Fruit fly (Drosophila melanogaster) whole organism, embryonic: Measurements from ENCODE around the gene kel.

Experiments
- Abd-B ChIP-seq: fragments of 200-800 bp; sonication (Bioruptor generic); optimal IDR thresholded peaks from 2 replicates; lab custom pipeline; 2018; ENCODE audit warnings: missing biosample characterization, mild to moderate bottlenecking, missing genetic modification characterization, moderate library complexity
- CG11560 ChIP-seq: fragments of 200-800 bp; sonication (Bioruptor generic); IDR thresholded peaks from 3 replicates; pipeline ENCODE4 v1.3.6; 2022; ENCODE audit warnings: missing biosample characterization, missing genetic modification characterization
- CG12104 ChIP-seq: fragments of 200-800 bp; sonication (Bioruptor generic); optimal IDR thresholded peaks from 3 replicates; lab custom pipeline; 2016; ENCODE audit warnings: missing biosample characterization, missing genetic modification characterization
- CG12299 ChIP-seq: fragments of 200-800 bp; sonication (Bioruptor generic); optimal IDR thresholded peaks from 2 replicates; lab custom pipeline; 2018; ENCODE audit warnings: missing biosample characterization, mild to moderate bottlenecking, missing genetic modification characterization
- CG14441 ChIP-seq: fragments of 200-800 bp; sonication (Bioruptor generic); IDR thresholded peaks from 2 replicates; pipeline ENCODE4 v1.3.6; 2022; ENCODE audit warnings: missing biosample characterization, missing genetic modification characterization
- CG15011 ChIP-seq: fragments of 200-800 bp; sonication (Bioruptor generic); optimal IDR thresholded peaks from 3 replicates; lab custom pipeline; 2018; ENCODE audit warnings: missing biosample characterization, mild to moderate bottlenecking, missing genetic modification characterization
- CG15073 ChIP-seq: fragments of 200-800 bp; sonication (Bioruptor generic); optimal IDR thresholded peaks from 2 replicates; lab custom pipeline; 2016; ENCODE audit warnings: missing biosample characterization, missing genetic modification characterization
- CG18599 ChIP-seq: fragments of 200-800 bp; sonication (Bioruptor generic); optimal IDR thresholded peaks from 3 replicates; lab custom pipeline; 2017; ENCODE audit warnings: missing biosample characterization, missing genetic modification characterization, mild to moderate bottlenecking, moderate library complexity, missing genetic modification reagents
- CG18619 ChIP-seq: fragments of 200-800 bp; sonication (Bioruptor generic); optimal IDR thresholded peaks from 3 replicates; lab custom pipeline; 2017; ENCODE audit warnings: missing biosample characterization, mild to moderate bottlenecking, missing genetic modification characterization
- CG2875 ChIP-seq: fragments of 200-800 bp; sonication (Bioruptor generic); optimal IDR thresholded peaks from 2 replicates; lab custom pipeline; 2017; ENCODE audit warnings: missing biosample characterization, mild to moderate bottlenecking, missing genetic modification characterization, missing genetic modification reagents
- CG30403 ChIP-seq: fragments of 200-800 bp; sonication (Bioruptor generic); optimal IDR thresholded peaks from 3 replicates; lab custom pipeline; 2016; ENCODE audit warnings: missing biosample characterization, missing genetic modification characterization
- CG33557 ChIP-seq: fragments of 200-800 bp; sonication (Bioruptor generic); optimal IDR thresholded peaks from 2 replicates; lab custom pipeline; 2019; ENCODE audit warnings: missing biosample characterization, mild to moderate bottlenecking, missing genetic modification characterization, moderate library complexity
- CG7357 ChIP-seq: fragments of 200-800 bp; sonication (Bioruptor generic); IDR thresholded peaks from 3 replicates; pipeline ENCODE4 v1.3.6; 2022; ENCODE audit warnings: missing biosample characterization, missing genetic modification characterization
- CG9609 ChIP-seq: fragments of 200-800 bp; sonication (Bioruptor generic); optimal IDR thresholded peaks from 3 replicates; lab custom pipeline; 2016; ENCODE audit warnings: missing biosample characterization, missing genetic modification characterization
- CoRest ChIP-seq: fragments of 200-800 bp; sonication (Bioruptor generic); optimal IDR thresholded peaks from 3 replicates; lab custom pipeline; 2018; ENCODE audit warnings: missing biosample characterization, mild to moderate bottlenecking, missing genetic modification characterization, moderate library complexity
- Dad ChIP-seq: fragments of 200-800 bp; sonication (Bioruptor generic); optimal IDR thresholded peaks from 3 replicates; lab custom pipeline; 2016; ENCODE audit warnings: missing biosample characterization, missing genetic modification characterization
- Eip74EF ChIP-seq, 2 experiments: fragments of 200-800 bp in 1 of 2; fragments of >200 bp in 1 of 2; sonication (Bioruptor generic) in 1 of 2; optimal IDR thresholded peaks; 2 replicates each; lab custom pipeline; 2017 to 2019; ENCODE audit warnings: missing biosample characterization in 2 of 2, missing genetic modification characterization in 2 of 2, mild to moderate bottlenecking in 1 of 2, moderate library complexity in 1 of 2
- Fer1 ChIP-seq: fragments of 200-800 bp; sonication (Bioruptor generic); optimal IDR thresholded peaks from 2 replicates; lab custom pipeline; 2017; ENCODE audit warnings: missing biosample characterization, mild to moderate bottlenecking, missing genetic modification characterization
- Fer3 ChIP-seq: fragments of 200-800 bp; sonication (Bioruptor generic); optimal IDR thresholded peaks from 2 replicates; lab custom pipeline; 2018; ENCODE audit warnings: missing biosample characterization, mild to moderate bottlenecking, missing genetic modification characterization, moderate library complexity
- HLH4C ChIP-seq: fragments of 200-800 bp; sonication (Bioruptor generic); IDR thresholded peaks from 3 replicates; pipeline ENCODE4 v1.3.6; 2022; ENCODE audit warnings: missing biosample characterization, missing genetic modification characterization; ENCODE audit not compliant: partially characterized antibody
- Hmr ChIP-seq: fragments of 200-800 bp; sonication (Bioruptor generic); optimal IDR thresholded peaks from 3 replicates; lab custom pipeline; 2017; ENCODE audit warnings: mild to moderate bottlenecking, missing biosample characterization, missing genetic modification reagents, missing genetic modification characterization
- Hmx ChIP-seq: fragments of 200-800 bp; sonication (Bioruptor generic); optimal IDR thresholded peaks from 2 replicates; lab custom pipeline; 2016; ENCODE audit warnings: missing biosample characterization, missing genetic modification characterization
- Hr78 ChIP-seq, 2 experiments: fragments of 200-800 bp in 1 of 2; fragments of >200 bp in 1 of 2; sonication (Bioruptor generic) in 1 of 2; optimal IDR thresholded peaks; 2 replicates each; lab custom pipeline; 2017 to 2019; ENCODE audit warnings: missing biosample characterization in 2 of 2, missing genetic modification characterization in 2 of 2, mild to moderate bottlenecking in 1 of 2, moderate library complexity in 1 of 2
- Meics ChIP-seq: fragments of 200-800 bp; sonication (Bioruptor generic); optimal IDR thresholded peaks from 2 replicates; lab custom pipeline; 2017; ENCODE audit warnings: missing biosample characterization, mild to moderate bottlenecking, missing genetic modification characterization
- Mrtf ChIP-seq: fragments of 200-800 bp; sonication (Bioruptor generic); IDR thresholded peaks from 3 replicates; pipeline ENCODE4 v1.3.6; 2022; ENCODE audit warnings: missing biosample characterization, missing genetic modification characterization
- Myb ChIP-seq: fragments of 200-800 bp; sonication (Bioruptor generic); optimal IDR thresholded peaks from 2 replicates; lab custom pipeline; 2016; ENCODE audit warnings: missing biosample characterization, missing genetic modification characterization
- NfI ChIP-seq: fragments of 200-800 bp; sonication (Bioruptor generic); optimal IDR thresholded peaks from 3 replicates; lab custom pipeline; 2018; ENCODE audit warnings: missing biosample characterization, mild to moderate bottlenecking, missing genetic modification characterization, moderate library complexity
- Rfx ChIP-seq: fragments of 200-800 bp; sonication (Bioruptor generic); IDR thresholded peaks from 2 replicates; pipeline ENCODE4 v1.3.6; 2022; ENCODE audit warnings: missing biosample characterization, missing genetic modification characterization
- Trl ChIP-seq, 3 experiments: fragments of >200 bp in 2 of 3; fragments of 200-800 bp in 1 of 3; sonication (Bioruptor generic) in 1 of 3; optimal IDR thresholded peaks; 2 replicates in 1 of 3; 3 replicates in 2 of 3; lab custom pipeline; 2016 to 2017; ENCODE audit warnings: missing biosample characterization in 1 of 3, missing genetic modification characterization in 1 of 3
- Xrp1 ChIP-seq: fragments of 200-800 bp; sonication (Bioruptor generic); IDR thresholded peaks from 2 replicates; pipeline ENCODE4 v1.3.6; 2022; ENCODE audit warnings: missing biosample characterization, missing genetic modification characterization
- bowl ChIP-seq: fragments of 200-800 bp; sonication (Bioruptor generic); IDR thresholded peaks from 2 replicates; pipeline ENCODE4 v1.3.6; 2022; ENCODE audit warnings: missing biosample characterization, missing genetic modification characterization
- dm ChIP-seq: fragments of 200-800 bp; sonication (Bioruptor generic); optimal IDR thresholded peaks from 3 replicates; lab custom pipeline; 2016; ENCODE audit warnings: missing biosample characterization, missing genetic modification characterization
- eyg ChIP-seq: fragments of 200-800 bp; sonication (Bioruptor generic); optimal IDR thresholded peaks from 3 replicates; lab custom pipeline; 2016; ENCODE audit warnings: missing biosample characterization, missing genetic modification characterization
- gro ChIP-seq: fragments of 200-800 bp; sonication (Bioruptor generic); optimal IDR thresholded peaks from 2 replicates; lab custom pipeline; 2016; ENCODE audit warnings: missing biosample characterization, missing genetic modification characterization
- kah ChIP-seq: fragments of 200-800 bp; sonication (Bioruptor generic); optimal IDR thresholded peaks from 2 replicates; lab custom pipeline; 2018; ENCODE audit warnings: missing biosample characterization, mild to moderate bottlenecking, missing genetic modification characterization
- lab ChIP-seq: fragments of 200-800 bp; sonication (Bioruptor generic); optimal IDR thresholded peaks from 3 replicates; lab custom pipeline; 2017; ENCODE audit warnings: missing biosample characterization, missing genetic modification characterization, mild to moderate bottlenecking, moderate library complexity, missing genetic modification reagents
- mam ChIP-seq: fragments of 200-800 bp; sonication (Bioruptor generic); optimal IDR thresholded peaks from 3 replicates; lab custom pipeline; 2016; ENCODE audit warnings: missing biosample characterization, missing genetic modification characterization
- nmo ChIP-seq: fragments of 200-800 bp; sonication (Bioruptor generic); optimal IDR thresholded peaks from 2 replicates; lab custom pipeline; 2018; ENCODE audit warnings: missing biosample characterization, mild to moderate bottlenecking, missing genetic modification characterization, moderate library complexity
- pan ChIP-seq, 4 experiments: fragments of >200 bp in 3 of 4; fragments of 200-800 bp in 1 of 4; sonication (Bioruptor generic) in 1 of 4; optimal IDR thresholded peaks in 3 of 4; IDR thresholded peaks in 1 of 4; 2 replicates each; pipeline versions ENCODE4 v1.3.6 to Lab custom; 2017 to 2022; ENCODE audit warnings: missing biosample characterization in 2 of 4, missing genetic modification characterization in 2 of 4, mixed read lengths in 1 of 4
- pzg ChIP-seq: fragments of 200-800 bp; sonication (Bioruptor generic); optimal IDR thresholded peaks from 3 replicates; lab custom pipeline; 2018; ENCODE audit warnings: missing biosample characterization, mild to moderate bottlenecking, missing genetic modification characterization, moderate library complexity
- repo ChIP-seq: fragments of 200-800 bp; sonication (Bioruptor generic); optimal IDR thresholded peaks from 2 replicates; lab custom pipeline; 2016; ENCODE audit warnings: missing biosample characterization, missing genetic modification characterization
- run ChIP-seq: fragments of 200-800 bp; sonication (Bioruptor generic); optimal IDR thresholded peaks from 3 replicates; lab custom pipeline; 2018; ENCODE audit warnings: missing biosample characterization, mild to moderate bottlenecking, missing genetic modification characterization
- sr ChIP-seq: fragments of 200-800 bp; sonication (Bioruptor generic); IDR thresholded peaks from 3 replicates; pipeline ENCODE4 v1.3.6; 2022; ENCODE audit warnings: missing biosample characterization, missing genetic modification characterization
- tll ChIP-seq, 2 experiments: fragments of 200-800 bp in 1 of 2; fragments of >200 bp in 1 of 2; sonication (Bioruptor generic) in 1 of 2; optimal IDR thresholded peaks; 2 replicates each; lab custom pipeline; 2017 to 2019; ENCODE audit warnings: missing biosample characterization in 2 of 2, missing genetic modification characterization in 2 of 2, mild to moderate bottlenecking in 1 of 2, moderate library complexity in 1 of 2
- unc-4 ChIP-seq: fragments of 200-800 bp; sonication (Bioruptor generic); IDR thresholded peaks from 2 replicates; pipeline ENCODE4 v1.3.6; 2022; ENCODE audit warnings: missing biosample characterization, missing genetic modification characterization; ENCODE audit not compliant: partially characterized antibody
- unpg ChIP-seq: fragments of 200-800 bp; sonication (Bioruptor generic); optimal IDR thresholded peaks from 3 replicates; lab custom pipeline; 2018; ENCODE audit warnings: missing biosample characterization, mild to moderate bottlenecking, missing genetic modification characterization, moderate library complexity
- vfl ChIP-seq: fragments of 200-800 bp; sonication (Bioruptor generic); optimal IDR thresholded peaks from 2 replicates; lab custom pipeline; 2016; ENCODE audit warnings: missing biosample characterization, missing genetic modification characterization
- zen2 ChIP-seq: fragments of 200-800 bp; sonication (Bioruptor generic); IDR thresholded peaks from 3 replicates; pipeline ENCODE4 v1.3.6; 2022; ENCODE audit warnings: missing biosample characterization, missing genetic modification characterization; ENCODE audit not compliant: partially characterized antibody
- zf30C ChIP-seq: fragments of 200-800 bp; sonication (Bioruptor generic); optimal IDR thresholded peaks from 3 replicates; lab custom pipeline; 2018; ENCODE audit warnings: missing biosample characterization, mild to moderate bottlenecking, missing genetic modification characterization

The kel gene

DNA sequence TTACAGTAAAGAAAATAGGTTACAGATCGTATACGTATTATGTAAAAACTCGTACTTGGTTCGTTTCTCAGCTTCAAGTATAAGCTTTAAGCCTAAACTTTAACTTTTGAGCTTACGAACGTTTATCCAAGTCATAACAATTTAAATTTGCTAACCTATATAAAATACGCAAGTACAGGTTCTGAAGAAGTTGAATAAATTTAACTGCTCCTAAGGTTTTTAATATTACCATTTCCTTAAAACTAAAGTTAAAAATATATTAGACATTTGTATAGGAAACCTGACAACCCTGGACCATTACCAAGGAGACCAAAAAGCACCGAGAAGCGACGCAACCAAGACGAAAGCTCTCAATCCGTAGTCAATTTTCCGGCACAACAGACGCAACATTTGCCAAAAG lies 18.2 kb downstream of the kel start, which contains the start of gene CG5758 (continued):
- TF ChIP-seq zen2 (GFP tag; lab: Robert Waterston, UW) (no peak), Mrtf (GFP tag; lab: Robert Waterston, UW) (no peak), Trl (optimal IDR thresholded peaks at IDR 0.05; lab: Kevin White, UChicago) (no peak), Trl (GFP tag; optimal IDR thresholded peaks at IDR 0.05; lab: Kevin White, UChicago) (no peak), Hr78 (GFP tag; optimal IDR thresholded peaks at IDR 0.05; lab: Kevin White, UChicago) (no peak), gro (GFP tag; lab: Kevin White, UChicago) (peak; percentile 38), CG30403 (GFP tag; lab: Kevin White, UChicago) (peak; percentile 36), unc-4 (GFP tag; lab: Robert Waterston, UW) (no peak), zf30C (GFP tag; lab: Kevin White, UChicago) (no peak), Eip74EF (GFP tag; optimal IDR thresholded peaks at IDR 0.05; lab: Kevin White, UChicago) (no peak), Dad (GFP tag; lab: Kevin White, UChicago) (no peak), run (tag; lab: Kevin White, UChicago) (no peak), sr (GFP tag; lab: Robert Waterston, UW) (no peak), CG7357 (GFP tag; lab: Robert Waterston, UW) (no peak), CG18619 (GFP tag; lab: Kevin White, UChicago) (no peak), CG9609 (no peak), mam (GFP tag; lab: Kevin White, UChicago) (peak; percentile 25), pzg (peak; percentile 8), CG33557 (GFP tag; lab: Kevin White, UChicago) (no peak), Fer1 (GFP tag; lab: Kevin White, UChicago) (peak; percentile 36), CG12299 (tag; lab: Kevin White, UChicago) (peak; percentile 30), CG15073 (no peak), Xrp1 (GFP tag; lab: Robert Waterston, UW) (no peak), CG18599 (GFP tag; lab: Kevin White, UChicago) (peak; percentile 58), HLH4C (GFP tag; lab: Robert Waterston, UW) (no peak), nmo (GFP tag; lab: Kevin White, UChicago) (no peak), Meics (GFP tag; lab: Kevin White, UChicago) (peak; percentile 9), tll (GFP tag; optimal IDR thresholded peaks at IDR 0.05; lab: Kevin White, UChicago) (no peak), CoRest (tag; lab: Kevin White, UChicago) (peak; percentile 27), Myb (GFP tag; lab: Kevin White, UChicago) (peak; percentile 25), eyg (no peak), kah (GFP tag; lab: Kevin White, UChicago) (no peak), unpg (GFP tag; lab: Kevin White, UChicago) (peak; percentile 38), NfI (GFP tag; lab: Kevin White, UChicago) (no peak), vfl (GFP tag; lab: Kevin White, UChicago) (no peak), repo (GFP tag; lab: Kevin White, UChicago) (no peak), lab (GFP tag; lab: Kevin White, UChicago) (peak; percentile 54), bowl (no peak), CG15011 (GFP tag; lab: Kevin White, UChicago) (no peak), Hmx (GFP tag; lab: Kevin White, UChicago) (no peak), dm (GFP tag; lab: Kevin White, UChicago) (no peak), Rfx (peak; percentile 28; the same call in 1 of the 2 replicates), pan (optimal IDR thresholded peaks at IDR 0.05; lab: Kevin White, UChicago) (no peak), pan (GFP tag; optimal IDR thresholded peaks at IDR 0.05 in 1 of 2, IDR thresholded peaks at IDR 0.05 in 1 of 2) (no peak), CG2875 (GFP tag; lab: Kevin White, UChicago) (no peak), CG14441 (GFP tag; lab: Robert Waterston, UW) (no peak), CG11560 (no peak), Fer3 (tag; lab: Kevin White, UChicago) (peak; percentile 12), Hmr (peak; percentile 59), CG12104 (GFP tag; lab: Kevin White, UChicago) (no peak), Abd-B (GFP tag; lab: Kevin White, UChicago) (no peak)
